Worm (Caenorhabditis elegans): ENCODE results near the gene ecps-1.
"Not testable (repeated sequence)": the region's sequence is repeated elsewhere in the genome, so short reads cannot be mapped to it uniquely, and the experiment has no call there.

- not testable (repeated sequence) for TF ChIP-seq unc-62 (GFP tag; optimal IDR thresholded peaks at IDR 0.05); sma-9 (GFP tag; optimal IDR thresholded peaks at IDR 0.05); sma-9 (tag; optimal IDR thresholded peaks at IDR 0.05); ceh-16 (tag; optimal IDR thresholded peaks at IDR 0.05); elt-1 (tag; optimal IDR thresholded peaks at IDR 0.05); lin-11 (tag; optimal IDR thresholded peaks at IDR 0.05)
These were observed 21.6 kb downstream of the ecps-1 start, which contains the start of gene H04D03.6 for ce11 chrIII:10438780-10439179.
